Worm (Caenorhabditis elegans) whole organism, early embryonic: ENCODE measurements around the gene H04D03.7.

ENCODE experiments used
- B0310.2 ChIP-seq: sonication (generic microtip); optimal IDR thresholded peaks from 2 replicates; lab custom pipeline; 2016; ENCODE audit warnings: mild to moderate bottlenecking, missing genetic modification characterization, missing compliant biosample characterization
- F13C5.2 ChIP-seq: sonication (generic microtip); optimal IDR thresholded peaks from 2 replicates; lab custom pipeline; 2017; ENCODE audit warnings: mild to moderate bottlenecking, missing genetic modification characterization, inconsistent platforms, missing compliant biosample characterization
- aly-1 ChIP-seq: sonication (generic microtip); optimal IDR thresholded peaks from 2 replicates; lab custom pipeline; 2016; ENCODE audit warnings: missing genetic modification characterization, missing compliant biosample characterization
- ama-1 ChIP-seq: fragments of 150-350 bp; optimal IDR thresholded peaks from 2 replicates; lab custom pipeline; 2014
- ceh-13 ChIP-seq: fragments of 200-800 bp; sonication (Bioruptor generic); optimal IDR thresholded peaks from 2 replicates; lab custom pipeline; 2018; ENCODE audit warnings: mild to moderate bottlenecking, missing genetic modification characterization, missing compliant biosample characterization
- ceh-36 ChIP-seq: sonication (generic microtip); optimal IDR thresholded peaks from 2 replicates; lab custom pipeline; 2016; ENCODE audit warnings: missing genetic modification characterization, inconsistent platforms, missing compliant biosample characterization
- ets-7 ChIP-seq: sonication (generic microtip); optimal IDR thresholded peaks from 2 replicates; lab custom pipeline; 2016; ENCODE audit warnings: missing genotype, missing genetic modification characterization, missing compliant biosample characterization
- flt-1 ChIP-seq: fragments of 200-800 bp; sonication (Bioruptor generic); IDR thresholded peaks from 2 replicates; pipeline ENCODE4 v1.3.6; 2022; ENCODE audit warnings: missing genetic modification characterization, missing compliant biosample characterization
- hmbx-1 ChIP-seq: sonication (generic microtip); optimal IDR thresholded peaks from 2 replicates; lab custom pipeline; 2016; ENCODE audit warnings: mild to moderate bottlenecking, missing genetic modification characterization, missing compliant biosample characterization
- hmg-4 ChIP-seq: fragments of 200-800 bp; sonication (Bioruptor generic); optimal IDR thresholded peaks from 2 replicates; lab custom pipeline; 2018; ENCODE audit warnings: mild to moderate bottlenecking, missing genetic modification characterization, missing compliant biosample characterization
- hnd-1 ChIP-seq: sonication (generic microtip); optimal IDR thresholded peaks from 2 replicates; lab custom pipeline; 2016; ENCODE audit warnings: missing genetic modification characterization, missing compliant biosample characterization
- pes-1 ChIP-seq: fragments of 200-800 bp; sonication (Bioruptor generic); IDR thresholded peaks from 2 replicates; pipeline ENCODE4 v1.3.6; 2022; ENCODE audit warnings: missing genetic modification reagents, missing genetic modification characterization, missing compliant biosample characterization
- scrt-1 ChIP-seq: fragments of 200-800 bp; sonication (Bioruptor generic); IDR thresholded peaks from 2 replicates; pipeline ENCODE4 v1.3.6; 2022; ENCODE audit warnings: missing genetic modification characterization, missing compliant biosample characterization
- sea-1 ChIP-seq: fragments of 200-800 bp; sonication (Bioruptor generic); conservative IDR thresholded peaks from 2 replicates; pipeline ENCODE4 v1.3.6; 2022; ENCODE audit warnings: missing genetic modification characterization, missing compliant biosample characterization
- tbx-11 ChIP-seq: fragments of 200-800 bp; sonication (Bioruptor generic); IDR thresholded peaks from 2 replicates; pipeline ENCODE4 v1.3.6; 2022; ENCODE audit warnings: missing genetic modification characterization, missing compliant biosample characterization
- tbx-37 ChIP-seq: fragments of 200-800 bp; sonication (Bioruptor generic); conservative IDR thresholded peaks from 2 replicates; pipeline ENCODE4 v1.3.6; 2022; ENCODE audit warnings: missing genetic modification reagents, missing genetic modification characterization, missing compliant biosample characterization
- tra-4 ChIP-seq: sonication (generic microtip); optimal IDR thresholded peaks from 2 replicates; lab custom pipeline; 2017; ENCODE audit warnings: missing genetic modification characterization, missing compliant biosample characterization

The H04D03.7 gene

ce11 chrIII:10423906-10424305, 22.7 kb downstream of the H04D03.7 start, which contains the start of gene M03C11.6:
M03C11.6 (minus strand) TSS chrIII:10424006.
- no peak for TF ChIP-seq hmg-4 (GFP tag; lab: Kevin White, UChicago)
- TF ChIP-seq ets-7 (tag; lab: Kevin White, UChicago), result no peak
- no peak for TF ChIP-seq ama-1 (lab: Kevin White, UChicago)

- no peak for TF ChIP-seq scrt-1 (GFP tag; lab: Robert Waterston, UW)
- no peak for TF ChIP-seq tra-4
- no peak for TF ChIP-seq ets-7 (tag; lab: Kevin White, UChicago)
These were observed 24.9 kb downstream of the H04D03.7 start for ce11 chrIII:10421680-10422079.

- TF ChIP-seq ets-7 (tag; lab: Kevin White, UChicago) (no peak), pes-1 (GFP tag; lab: Robert Waterston, UW) (0 out of 2 replicates have a peak, but pooled peaks have one; percentile 14), hmg-4 (GFP tag; lab: Kevin White, UChicago) (peak; percentile 29)
These were observed 30.8 kb downstream of the H04D03.7 start, which contains the start of gene ymel-1 for ce11 chrIII:10415822-10416221. ymel-1 (plus strand) TSS chrIII:10416139.

- TF ChIP-seq ama-1 (lab: Kevin White, UChicago) (no peak), F13C5.2 (tag; lab: Kevin White, UChicago) (no peak), tbx-11 (GFP tag; lab: Robert Waterston, UW) (no peak), ets-7 (tag; lab: Kevin White, UChicago) (no peak), hmg-4 (GFP tag; lab: Kevin White, UChicago) (no peak), hnd-1 (tag; lab: Kevin White, UChicago) (no peak), B0310.2 (tag; lab: Kevin White, UChicago) (no peak), ceh-13 (GFP tag; lab: Kevin White, UChicago) (no peak), pes-1 (GFP tag; lab: Robert Waterston, UW) (no peak), ceh-36 (tag; lab: Kevin White, UChicago) (no peak), flt-1 (GFP tag; lab: Robert Waterston, UW) (no peak), aly-1 (tag; lab: Kevin White, UChicago) (no peak)
These were observed 39.4 kb downstream of the H04D03.7 start, which contains the start of gene hat-1 for ce11 chrIII:10407198-10407663. hat-1 (minus strand) TSS chrIII:10407248.

- TF ChIP-seq hmg-4 (GFP tag; lab: Kevin White, UChicago) (no peak), aly-1 (tag; lab: Kevin White, UChicago) (no peak), ets-7 (tag; lab: Kevin White, UChicago) (no peak), tra-4 (no peak), ama-1 (lab: Kevin White, UChicago) (no peak), B0310.2 (tag; lab: Kevin White, UChicago) (no peak), scrt-1 (GFP tag; lab: Robert Waterston, UW) (no peak), tbx-37 (GFP tag; lab: Robert Waterston, UW) (no peak), hmbx-1 (tag; lab: Kevin White, UChicago) (no peak), tbx-11 (GFP tag; lab: Robert Waterston, UW) (no peak), flt-1 (GFP tag; lab: Robert Waterston, UW) (no peak), ceh-13 (GFP tag; lab: Kevin White, UChicago) (no peak), ceh-36 (tag; lab: Kevin White, UChicago) (no peak)
These were observed 41.7 kb downstream of the H04D03.7 start, which contains the start of the genes M03C11.3 and chl-1 for ce11 chrIII:10404918-10405317. M03C11.3 (plus strand) TSS chrIII:10405070. chl-1 (minus strand) TSS chrIII:10405240.

- no peak for TF ChIP-seq pes-1 (GFP tag; lab: Robert Waterston, UW)
- no peak for TF ChIP-seq hmbx-1 (tag; lab: Kevin White, UChicago)
These were observed 47.7 kb downstream of the H04D03.7 start for ce11 chrIII:10398919-10399318.

- TF ChIP-seq tbx-11 (GFP tag; lab: Robert Waterston, UW) (no peak), flt-1 (GFP tag; lab: Robert Waterston, UW) (no peak), ceh-13 (GFP tag; lab: Kevin White, UChicago) (no peak), ets-7 (tag; lab: Kevin White, UChicago) (no peak), aly-1 (tag; lab: Kevin White, UChicago) (no peak), tra-4 (no peak), tbx-37 (GFP tag; lab: Robert Waterston, UW) (no peak), F13C5.2 (tag; lab: Kevin White, UChicago) (no peak), scrt-1 (GFP tag; lab: Robert Waterston, UW) (no peak), hmbx-1 (tag; lab: Kevin White, UChicago) (no peak), ama-1 (lab: Kevin White, UChicago) (no peak), B0310.2 (tag; lab: Kevin White, UChicago) (no peak), pes-1 (GFP tag; lab: Robert Waterston, UW) (no peak), sea-1 (GFP tag; lab: Robert Waterston, UW) (no peak), hmg-4 (GFP tag; lab: Kevin White, UChicago) (no peak), hnd-1 (tag; lab: Kevin White, UChicago) (no peak), ceh-36 (tag; lab: Kevin White, UChicago) (no peak)
These were observed 49.6 kb downstream of the H04D03.7 start for ce11 chrIII:10396891-10397502.

- TF ChIP-seq B0310.2 (tag; lab: Kevin White, UChicago), result no peak
- no peak for TF ChIP-seq hnd-1 (tag; lab: Kevin White, UChicago)
- no peak for TF ChIP-seq aly-1 (tag; lab: Kevin White, UChicago)
- no peak for TF ChIP-seq ets-7 (tag; lab: Kevin White, UChicago)
- TF ChIP-seq ama-1 (lab: Kevin White, UChicago), result no peak
- no peak for TF ChIP-seq hmbx-1 (tag; lab: Kevin White, UChicago)
- TF ChIP-seq tbx-37 (GFP tag; lab: Robert Waterston, UW), result no peak
- TF ChIP-seq tbx-11 (GFP tag; lab: Robert Waterston, UW), result no peak
- TF ChIP-seq F13C5.2 (tag; lab: Kevin White, UChicago), result no peak
- TF ChIP-seq pes-1 (GFP tag; lab: Robert Waterston, UW), result no peak
- TF ChIP-seq flt-1 (GFP tag; lab: Robert Waterston, UW), result no peak
- TF ChIP-seq hmg-4 (GFP tag; lab: Kevin White, UChicago), result no peak
- no peak for TF ChIP-seq scrt-1 (GFP tag; lab: Robert Waterston, UW)
- no peak for TF ChIP-seq ceh-36 (tag; lab: Kevin White, UChicago)
- TF ChIP-seq sea-1 (GFP tag; lab: Robert Waterston, UW), result no peak
- no peak for TF ChIP-seq ceh-13 (GFP tag; lab: Kevin White, UChicago)
- no peak for TF ChIP-seq tra-4
These were observed 50.6 kb downstream of the H04D03.7 start, which contains the start of gene M03C11.1 for ce11 chrIII:10395990-10396389. M03C11.1 (minus strand) TSS chrIII:10396090.
